Fruit fly (Drosophila melanogaster) whole organism, embryonic: ENCODE measurements around the gene CG1142.

Experiments used
- Antp ChIP-seq: fragments of 200-800 bp; sonication (Bioruptor generic); optimal IDR thresholded peaks from 3 replicates; lab custom pipeline; 2016; ENCODE audit warnings: missing biosample characterization, missing genetic modification characterization
- B-H1 ChIP-seq: fragments of 200-800 bp; sonication (Bioruptor generic); IDR thresholded peaks from 3 replicates; pipeline ENCODE4 v1.3.6; 2022; ENCODE audit warnings: missing biosample characterization, missing genetic modification characterization
- CG10147 ChIP-seq: fragments of 200-800 bp; sonication (Bioruptor generic); optimal IDR thresholded peaks from 2 replicates; lab custom pipeline; 2019; ENCODE audit warnings: missing biosample characterization, mild to moderate bottlenecking, missing genetic modification characterization, moderate library complexity
- CG10209 ChIP-seq: fragments of 200-800 bp; sonication (Bioruptor generic); optimal IDR thresholded peaks from 3 replicates; lab custom pipeline; 2017; ENCODE audit warnings: missing biosample characterization, mild to moderate bottlenecking, missing genetic modification characterization, missing genetic modification reagents
- CG10431 ChIP-seq: fragments of 200-800 bp; sonication (Bioruptor generic); optimal IDR thresholded peaks from 3 replicates; lab custom pipeline; 2018; ENCODE audit warnings: missing biosample characterization, mild to moderate bottlenecking, missing genetic modification characterization
- CG10959 ChIP-seq: fragments of 200-800 bp; sonication (Bioruptor generic); IDR thresholded peaks from 2 replicates; pipeline ENCODE4 v1.3.6; 2022; ENCODE audit warnings: missing biosample characterization, missing genetic modification characterization
- CG11723 ChIP-seq: fragments of 200-800 bp; sonication (Bioruptor generic); optimal IDR thresholded peaks from 2 replicates; lab custom pipeline; 2017; ENCODE audit warnings: missing biosample characterization, mild to moderate bottlenecking, missing genetic modification characterization
- CG1233 ChIP-seq: fragments of 200-800 bp; sonication (Bioruptor generic); optimal IDR thresholded peaks from 4 replicates; lab custom pipeline; 2018; ENCODE audit warnings: missing biosample characterization, mild to moderate bottlenecking, missing genetic modification characterization
- CG12769 ChIP-seq: fragments of 200-800 bp; sonication (Bioruptor generic); optimal IDR thresholded peaks from 2 replicates; lab custom pipeline; 2019; ENCODE audit warnings: missing biosample characterization, mild to moderate bottlenecking, missing genetic modification characterization, moderate library complexity
- CG13424 ChIP-seq: fragments of 200-800 bp; sonication (Bioruptor generic); optimal IDR thresholded peaks from 2 replicates; lab custom pipeline; 2019; ENCODE audit warnings: missing biosample characterization, mild to moderate bottlenecking, missing genetic modification characterization, moderate library complexity
- CG14050 ChIP-seq: fragments of 200-800 bp; sonication (Bioruptor generic); IDR thresholded peaks from 3 replicates; pipeline ENCODE4 v1.3.6; 2022; ENCODE audit warnings: missing biosample characterization, missing genetic modification characterization
- CG17186 ChIP-seq: fragments of 200-800 bp; sonication (Bioruptor generic); optimal IDR thresholded peaks from 3 replicates; lab custom pipeline; 2017; ENCODE audit warnings: missing biosample characterization, missing genetic modification reagents, missing genetic modification characterization
- CG17568 ChIP-seq: fragments of 200-800 bp; sonication (Bioruptor generic); optimal IDR thresholded peaks from 2 replicates; lab custom pipeline; 2018; ENCODE audit warnings: missing biosample characterization, mild to moderate bottlenecking, missing genetic modification characterization, moderate library complexity
- CG2712 ChIP-seq: fragments of 200-800 bp; optimal IDR thresholded peaks from 3 replicates; lab custom pipeline; 2019; ENCODE audit warnings: missing biosample characterization, mild to moderate bottlenecking, missing genetic modification characterization, moderate library complexity
- CG31388 ChIP-seq: fragments of 200-800 bp; sonication (Bioruptor generic); optimal IDR thresholded peaks from 2 replicates; lab custom pipeline; 2016; ENCODE audit warnings: missing biosample characterization, missing genetic modification characterization
- CG32767 ChIP-seq: fragments of 200-800 bp; sonication (Bioruptor generic); IDR thresholded peaks from 2 replicates; pipeline ENCODE4 v1.3.6; 2022; ENCODE audit warnings: missing biosample characterization, missing genetic modification characterization
- CG5180 ChIP-seq: fragments of 200-800 bp; sonication (Bioruptor generic); optimal IDR thresholded peaks from 3 replicates; lab custom pipeline; 2017; ENCODE audit warnings: missing biosample characterization, missing genetic modification characterization, mild to moderate bottlenecking, moderate library complexity, missing genetic modification reagents
- CG5953 ChIP-seq: fragments of 200-800 bp; sonication (Bioruptor generic); IDR thresholded peaks from 2 replicates; pipeline ENCODE4 v1.3.6; 2022; ENCODE audit warnings: missing biosample characterization, missing genetic modification characterization
- Camta ChIP-seq: fragments of 200-800 bp; sonication (Bioruptor generic); optimal IDR thresholded peaks from 2 replicates; lab custom pipeline; 2016; ENCODE audit warnings: missing biosample characterization, missing genetic modification characterization
- Dfd ChIP-seq, 2 experiments: fragments of >200 bp; optimal IDR thresholded peaks; 2 replicates each; lab custom pipeline; 2017; ENCODE audit warnings: missing biosample characterization in 2 of 2, missing genetic modification characterization in 2 of 2
- Kr ChIP-seq: fragments of 200-800 bp; sonication (Bioruptor generic); optimal IDR thresholded peaks from 2 replicates; lab custom pipeline; 2017; ENCODE audit warnings: missing biosample characterization, mild to moderate bottlenecking, missing genetic modification characterization
- Med ChIP-seq: fragments of 200-800 bp; sonication (Bioruptor generic); peaks from one replicate; lab custom pipeline; 2016; ENCODE audit warnings: missing biosample characterization, missing genetic modification characterization, mild to moderate bottlenecking, inconsistent platforms, moderate library complexity
- Myb ChIP-seq: fragments of 200-800 bp; sonication (Bioruptor generic); optimal IDR thresholded peaks from 2 replicates; lab custom pipeline; 2016; ENCODE audit warnings: missing biosample characterization, missing genetic modification characterization
- Nf-YC ChIP-seq: fragments of 200-800 bp; optimal IDR thresholded peaks from 3 replicates; lab custom pipeline; 2019; ENCODE audit warnings: missing biosample characterization, mild to moderate bottlenecking, missing genetic modification characterization, moderate library complexity
- Ptx1 ChIP-seq: fragments of 200-800 bp; sonication (Bioruptor generic); IDR thresholded peaks from 2 replicates; pipeline ENCODE4 v1.3.6; 2022; ENCODE audit warnings: missing biosample characterization, missing genetic modification characterization
- TFAM ChIP-seq: fragments of 200-800 bp; sonication (Bioruptor generic); optimal IDR thresholded peaks from 2 replicates; lab custom pipeline; 2017; ENCODE audit warnings: missing biosample characterization, missing genetic modification characterization, inconsistent platforms
- Trl ChIP-seq, 3 experiments: fragments of >200 bp in 2 of 3; fragments of 200-800 bp in 1 of 3; sonication (Bioruptor generic) in 1 of 3; optimal IDR thresholded peaks; 2 replicates in 1 of 3; 3 replicates in 2 of 3; lab custom pipeline; 2016 to 2017; ENCODE audit warnings: missing biosample characterization in 1 of 3, missing genetic modification characterization in 1 of 3
- aop ChIP-seq: fragments of 200-800 bp; sonication (Bioruptor generic); IDR thresholded peaks from 2 replicates; pipeline ENCODE4 v1.3.6; 2022; ENCODE audit warnings: missing biosample characterization, missing genetic modification characterization
- ara ChIP-seq: fragments of 200-800 bp; sonication (Bioruptor generic); IDR thresholded peaks from 2 replicates; pipeline ENCODE4 v1.3.6; 2022; ENCODE audit warnings: missing biosample characterization, missing genetic modification characterization
- croc ChIP-seq: fragments of 200-800 bp; sonication (Bioruptor generic); conservative IDR thresholded peaks from 3 replicates; pipeline ENCODE4 v1.3.6; 2022; ENCODE audit warnings: missing biosample characterization, missing genetic modification characterization
- eve ChIP-seq, 2 experiments: fragments of >200 bp; optimal IDR thresholded peaks; 2 replicates each; lab custom pipeline; 2017; ENCODE audit warnings: missing biosample characterization in 2 of 2, missing genetic modification characterization in 2 of 2
- fd3F ChIP-seq: fragments of 200-800 bp; sonication (Bioruptor generic); optimal IDR thresholded peaks from 2 replicates; lab custom pipeline; 2018; ENCODE audit warnings: missing biosample characterization, mild to moderate bottlenecking, missing genetic modification characterization, moderate library complexity
- fd96Cb ChIP-seq: fragments of 200-800 bp; sonication (Bioruptor generic); optimal IDR thresholded peaks from 2 replicates; lab custom pipeline; 2018; ENCODE audit warnings: missing biosample characterization, mild to moderate bottlenecking, missing genetic modification characterization, moderate library complexity
- gsb ChIP-seq: fragments of 200-800 bp; sonication (Bioruptor generic); IDR thresholded peaks from 2 replicates; pipeline ENCODE4 v1.3.6; 2022; ENCODE audit warnings: missing biosample characterization, missing genetic modification characterization
- jing ChIP-seq: fragments of 200-800 bp; sonication (Bioruptor generic); optimal IDR thresholded peaks from 2 replicates; lab custom pipeline; 2018; ENCODE audit warnings: missing biosample characterization, mild to moderate bottlenecking, missing genetic modification characterization
- oc ChIP-seq: fragments of 200-800 bp; sonication (Bioruptor generic); optimal IDR thresholded peaks from 2 replicates; lab custom pipeline; 2018; ENCODE audit warnings: missing biosample characterization, mild to moderate bottlenecking, missing genetic modification characterization, moderate library complexity
- odd ChIP-seq: fragments of 200-800 bp; sonication (Bioruptor generic); optimal IDR thresholded peaks from 2 replicates; lab custom pipeline; 2017; ENCODE audit warnings: missing biosample characterization, mild to moderate bottlenecking, missing genetic modification characterization
- pho ChIP-seq: fragments of 200-800 bp; sonication (Bioruptor generic); optimal IDR thresholded peaks from 2 replicates; lab custom pipeline; 2016; ENCODE audit warnings: missing biosample characterization, missing genetic modification characterization
- pita ChIP-seq: fragments of 200-800 bp; sonication (Bioruptor generic); optimal IDR thresholded peaks from 2 replicates; lab custom pipeline; 2017; ENCODE audit warnings: missing biosample characterization, mild to moderate bottlenecking, missing genetic modification characterization
- pnt ChIP-seq: fragments of 200-800 bp; sonication (Bioruptor generic); optimal IDR thresholded peaks from 3 replicates; lab custom pipeline; 2016; ENCODE audit warnings: missing biosample characterization, missing genetic modification characterization
- rib ChIP-seq: fragments of 200-800 bp; sonication (Bioruptor generic); IDR thresholded peaks from 2 replicates; pipeline ENCODE4 v1.3.6; 2022; ENCODE audit warnings: missing biosample characterization, missing genetic modification characterization
- ro ChIP-seq: fragments of 200-800 bp; sonication (Bioruptor generic); IDR thresholded peaks from 2 replicates; pipeline ENCODE4 v1.3.6; 2022; ENCODE audit warnings: missing biosample characterization, missing genetic modification characterization
- sd ChIP-seq: fragments of 200-800 bp; sonication (Bioruptor generic); optimal IDR thresholded peaks from 3 replicates; lab custom pipeline; 2018; ENCODE audit warnings: missing biosample characterization, mild to moderate bottlenecking, missing genetic modification characterization, moderate library complexity
- shn ChIP-seq: fragments of 200-800 bp; sonication (Bioruptor generic); optimal IDR thresholded peaks from 3 replicates; lab custom pipeline; 2016; ENCODE audit warnings: missing biosample characterization, missing genetic modification characterization
- slbo ChIP-seq: fragments of 200-800 bp; sonication (Bioruptor generic); IDR thresholded peaks from 2 replicates; pipeline ENCODE4 v1.3.6; 2022; ENCODE audit warnings: missing biosample characterization, missing genetic modification characterization
- toy ChIP-seq: fragments of 200-800 bp; sonication (Bioruptor generic); IDR thresholded peaks from 2 replicates; pipeline ENCODE4 v1.3.6; 2022; ENCODE audit warnings: missing biosample characterization, missing genetic modification characterization
- trem ChIP-seq: fragments of 200-800 bp; optimal IDR thresholded peaks from 3 replicates; lab custom pipeline; 2019; ENCODE audit warnings: missing biosample characterization, mild to moderate bottlenecking, missing genetic modification characterization, moderate library complexity
- trh ChIP-seq: fragments of 200-800 bp; sonication (Bioruptor generic); optimal IDR thresholded peaks from 2 replicates; lab custom pipeline; 2016; ENCODE audit warnings: missing biosample characterization, missing genetic modification characterization
- tx ChIP-seq: fragments of 200-800 bp; sonication (Bioruptor generic); optimal IDR thresholded peaks from 2 replicates; lab custom pipeline; 2016; ENCODE audit warnings: missing biosample characterization, missing genetic modification characterization
- vfl ChIP-seq: fragments of 200-800 bp; sonication (Bioruptor generic); optimal IDR thresholded peaks from 2 replicates; lab custom pipeline; 2016; ENCODE audit warnings: missing biosample characterization, missing genetic modification characterization
- zfh1 ChIP-seq: fragments of 200-800 bp; sonication (Bioruptor generic); IDR thresholded peaks from 3 replicates; pipeline ENCODE4 v1.3.6; 2022; ENCODE audit warnings: missing biosample characterization, missing genetic modification characterization

The CG1142 gene

dm6 chr3R:7473767-7474254, at the start of gene CG1142 (continued):
- peak; percentile 97 for TF ChIP-seq trem (tag; lab: Kevin White, UChicago)
- TF ChIP-seq jing (GFP tag; lab: Kevin White, UChicago): peak; percentile 94
- peak; percentile 98 for TF ChIP-seq CG5953 (GFP tag; lab: Robert Waterston, UW)
- peak; percentile 93 for TF ChIP-seq sd
- peak; percentile 96 for TF ChIP-seq CG31388 (GFP tag; lab: Kevin White, UChicago)
- peak; percentile 93 for TF ChIP-seq tx (GFP tag; lab: Kevin White, UChicago)
- TF ChIP-seq oc (tag; lab: Kevin White, UChicago): peak; percentile 99
- peak in 1 of 2 experiments; percentile 62 for TF ChIP-seq Dfd (GFP tag; optimal IDR thresholded peaks at IDR 0.05; lab: Kevin White, UChicago)
- TF ChIP-seq Antp: peak; percentile 93
- peak; percentile 93 for TF ChIP-seq TFAM (GFP tag; lab: Kevin White, UChicago)
- peak; percentile 97 for TF ChIP-seq pho
- peak; percentile 83 for TF ChIP-seq shn (GFP tag; lab: Kevin White, UChicago)
- no peak for TF ChIP-seq Trl (optimal IDR thresholded peaks at IDR 0.05; lab: Kevin White, UChicago)
- peak; percentile 97 for TF ChIP-seq Trl (GFP tag; optimal IDR thresholded peaks at IDR 0.05; lab: Kevin White, UChicago)
- peak; percentile 98 for TF ChIP-seq fd3F
- TF ChIP-seq toy (GFP tag; lab: Robert Waterston, UW): peak; percentile 96
- peak; percentile 98 for TF ChIP-seq CG32767
- TF ChIP-seq CG10147 (GFP tag; lab: Kevin White, UChicago): peak; percentile 99
- TF ChIP-seq Camta (GFP tag; lab: Kevin White, UChicago): peak; percentile 93
- peak; percentile 93 for TF ChIP-seq pnt
- peak; percentile 98 for TF ChIP-seq B-H1 (GFP tag; lab: Robert Waterston, UW)
- peak; percentile 99 for TF ChIP-seq CG1233 (GFP tag; lab: Kevin White, UChicago)
- TF ChIP-seq CG17568: peak; percentile 96
- peak; percentile 97 for TF ChIP-seq rib (GFP tag; lab: Robert Waterston, UW)
- peak; percentile 98 for TF ChIP-seq CG14050
- peak; percentile 98 for TF ChIP-seq CG10209 (GFP tag; lab: Kevin White, UChicago)
- TF ChIP-seq aop (GFP tag; lab: Robert Waterston, UW): peak; percentile 95
- peak; percentile 94 for TF ChIP-seq vfl (GFP tag; lab: Kevin White, UChicago)
- TF ChIP-seq CG2712 (tag; lab: Kevin White, UChicago): peak; percentile 99
- peak; percentile 99 for TF ChIP-seq Med (GFP tag; lab: Kevin White, UChicago)
- peak; percentile 95 for TF ChIP-seq odd
- peak; percentile 94 for TF ChIP-seq ro
- TF ChIP-seq Nf-YC: peak; percentile 90
- TF ChIP-seq zfh1: peak; percentile 99
- peak; percentile 98 for TF ChIP-seq CG10959 (GFP tag; lab: Robert Waterston, UW)
- peak; percentile 95 for TF ChIP-seq CG10431
- peak; percentile 96 for TF ChIP-seq croc (GFP tag; lab: Robert Waterston, UW)
- peak; percentile 99 for TF ChIP-seq CG13424 (tag; lab: Kevin White, UChicago)
- peak; percentile 42 for TF ChIP-seq Kr (GFP tag; lab: Kevin White, UChicago)
- peak; percentile 97 for TF ChIP-seq Ptx1 (GFP tag; lab: Robert Waterston, UW)
- TF ChIP-seq gsb: peak; percentile 97
- TF ChIP-seq CG12769 (tag; lab: Kevin White, UChicago): peak; percentile 98
- peak; percentile 91 for TF ChIP-seq CG5180 (GFP tag; lab: Kevin White, UChicago)
- TF ChIP-seq Myb (GFP tag; lab: Kevin White, UChicago): peak; percentile 85
- TF ChIP-seq slbo (GFP tag; lab: Robert Waterston, UW): peak; percentile 98
- TF ChIP-seq ara (GFP tag; lab: Robert Waterston, UW): peak; percentile 99
- TF ChIP-seq pita (GFP tag; lab: Kevin White, UChicago): no peak
- TF ChIP-seq CG17186: peak; percentile 88
- peak; percentile 97 for TF ChIP-seq trh (GFP tag; lab: Kevin White, UChicago)
- peak; percentile 99 for TF ChIP-seq fd96Cb (tag; lab: Kevin White, UChicago)
- peak; percentile 93 for TF ChIP-seq CG11723 (GFP tag; lab: Kevin White, UChicago)
- TF ChIP-seq eve (GFP tag; optimal IDR thresholded peaks at IDR 0.05; lab: Kevin White, UChicago): peak; percentile 47 to 97
